Worm (Caenorhabditis elegans) whole organism, midembryonic: Measurements from ENCODE around the gene F22B5.5.

Experiments
- T22C8.4 ChIP-seq: fragments of 200-800 bp; sonication (Bioruptor generic); IDR thresholded peaks from 2 replicates; pipeline ENCODE4 v1.3.6; 2022; ENCODE audit warnings: missing genetic modification characterization, missing compliant biosample characterization
- cog-1 ChIP-seq: sonication (generic microtip); optimal IDR thresholded peaks from 2 replicates; lab custom pipeline; 2016; ENCODE audit warnings: missing genetic modification characterization, missing compliant biosample characterization
- flt-1 ChIP-seq: fragments of 200-800 bp; sonication (Bioruptor generic); IDR thresholded peaks from 2 replicates; pipeline ENCODE4 v1.3.6; 2022; ENCODE audit warnings: missing genetic modification characterization, missing compliant biosample characterization
- klf-2 ChIP-seq: fragments of 200-800 bp; sonication (Bioruptor generic); conservative IDR thresholded peaks from 2 replicates; pipeline ENCODE4 v1.3.6; 2022; ENCODE audit warnings: missing genetic modification reagents, missing genetic modification characterization, missing compliant biosample characterization
- med-1 ChIP-seq: sonication (generic microtip); optimal IDR thresholded peaks from 2 replicates; lab custom pipeline; 2017; ENCODE audit warnings: missing genetic modification characterization, mild to moderate bottlenecking, missing compliant biosample characterization, antibody characterized with exemption, missing genetic modification reagents; ENCODE audit not compliant: insufficient read depth
- tab-1 ChIP-seq: fragments of 200-800 bp; sonication (Bioruptor generic); IDR thresholded peaks from 2 replicates; pipeline ENCODE4 v1.3.6; 2022; ENCODE audit warnings: missing genetic modification characterization, missing compliant biosample characterization
- ztf-29 ChIP-seq: fragments of 200-800 bp; sonication (Bioruptor generic); IDR thresholded peaks from 2 replicates; pipeline ENCODE4 v1.3.6; 2022; ENCODE audit warnings: missing genetic modification reagents, missing genetic modification characterization, missing compliant biosample characterization

- no peak for TF ChIP-seq med-1 (GFP tag; lab: Kevin White, UChicago)
- TF ChIP-seq ztf-29 (GFP tag; lab: Robert Waterston, UW) = no peak
- TF ChIP-seq flt-1 (GFP tag; lab: Robert Waterston, UW) = no peak
- TF ChIP-seq cog-1 = no peak
- no peak for TF ChIP-seq klf-2
- no peak for TF ChIP-seq T22C8.4 (GFP tag; lab: Robert Waterston, UW)
- no peak for TF ChIP-seq tab-1 (GFP tag; lab: Robert Waterston, UW)
Measured at ce11 chrII:8496184-8496583, 41.8 kb upstream of the F22B5.5 start.
